Fruit fly (Drosophila melanogaster) whole organism, embryonic: ENCODE data around the gene Gycalpha99B.

ENCODE experiments used
- BEAF-32 ChIP-seq: fragments of 200-800 bp; sonication (Bioruptor generic); optimal IDR thresholded peaks from 3 replicates; lab custom pipeline; 2017; ENCODE audit warnings: missing biosample characterization, missing genetic modification characterization, mild to moderate bottlenecking, moderate library complexity, missing genetic modification reagents
- CG10366 ChIP-seq: fragments of 200-800 bp; sonication (Bioruptor generic); IDR thresholded peaks from 2 replicates; pipeline ENCODE4 v1.3.6; 2022; ENCODE audit warnings: missing biosample characterization, missing genetic modification characterization
- CG10979 ChIP-seq: fragments of 200-800 bp; sonication (Bioruptor generic); optimal IDR thresholded peaks from 2 replicates; lab custom pipeline; 2018; ENCODE audit warnings: missing biosample characterization, mild to moderate bottlenecking, missing genetic modification characterization, moderate library complexity
- CG11695 ChIP-seq: fragments of 200-800 bp; sonication (Bioruptor generic); IDR thresholded peaks from 3 replicates; pipeline ENCODE4 v1.3.6; 2022; ENCODE audit warnings: missing biosample characterization, missing genetic modification characterization
- CG11696 ChIP-seq: fragments of 200-800 bp; sonication (Bioruptor generic); IDR thresholded peaks from 2 replicates; pipeline ENCODE4 v1.3.6; 2022; ENCODE audit warnings: missing biosample characterization, missing genetic modification characterization
- CG14014 ChIP-seq: fragments of 200-800 bp; sonication (Bioruptor generic); IDR thresholded peaks from 2 replicates; pipeline ENCODE4 v1.3.6; 2022; ENCODE audit warnings: missing biosample characterization, missing genetic modification characterization
- CG14441 ChIP-seq: fragments of 200-800 bp; sonication (Bioruptor generic); IDR thresholded peaks from 2 replicates; pipeline ENCODE4 v1.3.6; 2022; ENCODE audit warnings: missing biosample characterization, missing genetic modification characterization
- CG14710 ChIP-seq: fragments of 200-800 bp; sonication (Bioruptor generic); optimal IDR thresholded peaks from 3 replicates; lab custom pipeline; 2019; ENCODE audit warnings: missing biosample characterization, mild to moderate bottlenecking, missing genetic modification characterization, moderate library complexity
- CG17568 ChIP-seq: fragments of 200-800 bp; sonication (Bioruptor generic); optimal IDR thresholded peaks from 2 replicates; lab custom pipeline; 2018; ENCODE audit warnings: missing biosample characterization, mild to moderate bottlenecking, missing genetic modification characterization, moderate library complexity
- CG17612 ChIP-seq: fragments of 200-800 bp; sonication (Bioruptor generic); IDR thresholded peaks from 2 replicates; pipeline ENCODE4 v1.3.6; 2022; ENCODE audit warnings: missing biosample characterization, missing genetic modification characterization
- CG17912 ChIP-seq: fragments of 200-800 bp; sonication (Bioruptor generic); optimal IDR thresholded peaks from 2 replicates; lab custom pipeline; 2018; ENCODE audit warnings: missing biosample characterization, mild to moderate bottlenecking, missing genetic modification characterization
- CG18011 ChIP-seq: fragments of 200-800 bp; sonication (Bioruptor generic); optimal IDR thresholded peaks from 2 replicates; lab custom pipeline; 2017; ENCODE audit warnings: missing biosample characterization, missing genetic modification characterization, mild to moderate bottlenecking, moderate library complexity, missing genotype
- CG1832 ChIP-seq: fragments of 200-800 bp; sonication (Bioruptor generic); optimal IDR thresholded peaks from 2 replicates; lab custom pipeline; 2017; ENCODE audit warnings: missing biosample characterization, mild to moderate bottlenecking, missing genetic modification characterization, inconsistent platforms
- CG18764 ChIP-seq: fragments of 200-800 bp; sonication (Bioruptor generic); optimal IDR thresholded peaks from 3 replicates; lab custom pipeline; 2016; ENCODE audit warnings: missing biosample characterization, missing genetic modification characterization
- CG3065 ChIP-seq: fragments of 200-800 bp; sonication (Bioruptor generic); optimal IDR thresholded peaks from 2 replicates; lab custom pipeline; 2016; ENCODE audit warnings: missing biosample characterization, missing genetic modification characterization
- CG31365 ChIP-seq: fragments of 200-800 bp; sonication (Bioruptor generic); optimal IDR thresholded peaks from 2 replicates; lab custom pipeline; 2018; ENCODE audit warnings: missing biosample characterization, mild to moderate bottlenecking, missing genetic modification characterization
- CG33213 ChIP-seq: fragments of 200-800 bp; sonication (Bioruptor generic); optimal IDR thresholded peaks from 3 replicates; lab custom pipeline; 2016; ENCODE audit warnings: missing biosample characterization, missing genetic modification characterization
- CG42726 ChIP-seq: fragments of 200-800 bp; sonication (Bioruptor generic); IDR thresholded peaks from 2 replicates; pipeline ENCODE4 v1.3.6; 2022; ENCODE audit warnings: missing biosample characterization, missing genetic modification characterization; ENCODE audit not compliant: partially characterized antibody
- CG5245 ChIP-seq: fragments of 200-800 bp; sonication (Bioruptor generic); optimal IDR thresholded peaks from 3 replicates; lab custom pipeline; 2016; ENCODE audit warnings: missing biosample characterization, missing genetic modification characterization
- CG6765 ChIP-seq: fragments of 200-800 bp; sonication (Bioruptor generic); optimal IDR thresholded peaks from 3 replicates; lab custom pipeline; 2017; ENCODE audit warnings: missing biosample characterization, mild to moderate bottlenecking, missing genetic modification characterization
- CG8290 ChIP-seq, 3 experiments: fragments of 200-800 bp; sonication (Bioruptor generic); optimal IDR thresholded peaks; 2 replicates each; lab custom pipeline; 2016 to 2019; ENCODE audit warnings: missing biosample characterization in 3 of 3, missing genetic modification characterization in 3 of 3, mild to moderate bottlenecking in 2 of 3, moderate library complexity in 1 of 3
- Deaf1 ChIP-seq: fragments of 200-800 bp; optimal IDR thresholded peaks from 3 replicates; lab custom pipeline; 2019; ENCODE audit warnings: missing biosample characterization, mild to moderate bottlenecking, missing genetic modification characterization, moderate library complexity
- Dll ChIP-seq: fragments of 200-800 bp; sonication (Bioruptor generic); IDR thresholded peaks from 4 replicates; pipeline ENCODE4 v1.3.6; 2022; ENCODE audit warnings: missing biosample characterization, missing genetic modification characterization; ENCODE audit not compliant: partially characterized antibody
- Dref ChIP-seq: fragments of 200-800 bp; sonication (Bioruptor generic); IDR thresholded peaks from 2 replicates; pipeline ENCODE4 v1.3.6; 2022; ENCODE audit warnings: missing biosample characterization, missing genetic modification characterization
- H2.0 ChIP-seq: fragments of 200-800 bp; sonication (Bioruptor generic); IDR thresholded peaks from 2 replicates; pipeline ENCODE4 v1.3.6; 2022; ENCODE audit warnings: missing biosample characterization, missing genetic modification characterization
- HLH54F ChIP-seq: fragments of 200-800 bp; sonication (Bioruptor generic); optimal IDR thresholded peaks from 3 replicates; lab custom pipeline; 2016; ENCODE audit warnings: missing biosample characterization, missing genetic modification characterization
- NfI ChIP-seq: fragments of 200-800 bp; sonication (Bioruptor generic); optimal IDR thresholded peaks from 3 replicates; lab custom pipeline; 2018; ENCODE audit warnings: missing biosample characterization, mild to moderate bottlenecking, missing genetic modification characterization, moderate library complexity
- PHDP ChIP-seq: fragments of 200-800 bp; sonication (Bioruptor generic); optimal IDR thresholded peaks from 3 replicates; lab custom pipeline; 2018; ENCODE audit warnings: missing biosample characterization, mild to moderate bottlenecking, missing genetic modification characterization, moderate library complexity
- Ptx1 ChIP-seq: fragments of 200-800 bp; sonication (Bioruptor generic); IDR thresholded peaks from 2 replicates; pipeline ENCODE4 v1.3.6; 2022; ENCODE audit warnings: missing biosample characterization, missing genetic modification characterization
- Side ChIP-seq: fragments of 200-800 bp; sonication (Bioruptor generic); optimal IDR thresholded peaks from 2 replicates; lab custom pipeline; 2016; ENCODE audit warnings: missing biosample characterization, missing genetic modification characterization
- abd-A ChIP-seq: fragments of 200-800 bp; sonication (Bioruptor generic); optimal IDR thresholded peaks from 3 replicates; lab custom pipeline; 2019; ENCODE audit warnings: missing biosample characterization, mild to moderate bottlenecking, missing genetic modification characterization, moderate library complexity
- amos ChIP-seq: fragments of 200-800 bp; sonication (Bioruptor generic); IDR thresholded peaks from 2 replicates; pipeline ENCODE4 v1.3.6; 2022; ENCODE audit warnings: missing biosample characterization, missing genetic modification characterization; ENCODE audit not compliant: partially characterized antibody
- aop ChIP-seq: fragments of 200-800 bp; sonication (Bioruptor generic); IDR thresholded peaks from 2 replicates; pipeline ENCODE4 v1.3.6; 2022; ENCODE audit warnings: missing biosample characterization, missing genetic modification characterization
- caup ChIP-seq: fragments of 200-800 bp; sonication (Bioruptor generic); optimal IDR thresholded peaks from 3 replicates; lab custom pipeline; 2017; ENCODE audit warnings: missing biosample characterization, mild to moderate bottlenecking, missing genetic modification characterization, moderate library complexity; ENCODE audit not compliant: severe bottlenecking
- corto ChIP-seq: fragments of 200-800 bp; sonication (Bioruptor generic); optimal IDR thresholded peaks from 2 replicates; lab custom pipeline; 2016; ENCODE audit warnings: missing biosample characterization, mild to moderate bottlenecking, missing genetic modification characterization, moderate library complexity
- ems ChIP-seq: fragments of 200-800 bp; sonication (Bioruptor generic); optimal IDR thresholded peaks from 3 replicates; lab custom pipeline; 2016; ENCODE audit warnings: missing biosample characterization, missing genetic modification characterization
- ham ChIP-seq: fragments of 200-800 bp; sonication (Bioruptor generic); IDR thresholded peaks from 2 replicates; pipeline ENCODE4 v1.3.6; 2022; ENCODE audit warnings: missing biosample characterization, missing genetic modification characterization
- insv ChIP-seq, 2 experiments: fragments of 200-800 bp; sonication (Bioruptor generic); optimal IDR thresholded peaks; 3 replicates each; lab custom pipeline; 2016 to 2018; ENCODE audit warnings: missing biosample characterization in 2 of 2, missing genetic modification characterization in 2 of 2
- nmo ChIP-seq: fragments of 200-800 bp; sonication (Bioruptor generic); optimal IDR thresholded peaks from 2 replicates; lab custom pipeline; 2018; ENCODE audit warnings: missing biosample characterization, mild to moderate bottlenecking, missing genetic modification characterization, moderate library complexity
- onecut ChIP-seq: fragments of 200-800 bp; sonication (Bioruptor generic); IDR thresholded peaks from 2 replicates; pipeline ENCODE4 v1.3.6; 2022; ENCODE audit warnings: missing biosample characterization, missing genetic modification characterization
- pb ChIP-seq: fragments of 200-800 bp; sonication (Bioruptor generic); optimal IDR thresholded peaks from 3 replicates; lab custom pipeline; 2016; ENCODE audit warnings: missing biosample characterization, missing genetic modification characterization
- pum ChIP-seq: fragments of 200-800 bp; sonication (Bioruptor generic); optimal IDR thresholded peaks from 2 replicates; lab custom pipeline; 2016; ENCODE audit warnings: missing biosample characterization, missing genetic modification characterization
- schlank ChIP-seq: fragments of 200-800 bp; sonication (Bioruptor generic); optimal IDR thresholded peaks from 2 replicates; lab custom pipeline; 2018; ENCODE audit warnings: missing biosample characterization, mild to moderate bottlenecking, missing genetic modification characterization
- sima ChIP-seq: fragments of 200-800 bp; sonication (Bioruptor generic); optimal IDR thresholded peaks from 2 replicates; lab custom pipeline; 2016; ENCODE audit warnings: missing biosample characterization, missing genetic modification characterization
- sr ChIP-seq: fragments of 200-800 bp; sonication (Bioruptor generic); IDR thresholded peaks from 3 replicates; pipeline ENCODE4 v1.3.6; 2022; ENCODE audit warnings: missing biosample characterization, missing genetic modification characterization
- stwl ChIP-seq: fragments of 200-800 bp; sonication (Bioruptor generic); optimal IDR thresholded peaks from 3 replicates; lab custom pipeline; 2018; ENCODE audit warnings: missing biosample characterization, mild to moderate bottlenecking, missing genetic modification characterization, moderate library complexity
- tio ChIP-seq: fragments of 200-800 bp; sonication (Bioruptor generic); optimal IDR thresholded peaks from 2 replicates; lab custom pipeline; 2017; ENCODE audit warnings: missing biosample characterization, missing genetic modification characterization, inconsistent platforms
- wdn ChIP-seq: fragments of 200-800 bp; sonication (Bioruptor generic); IDR thresholded peaks from 2 replicates; pipeline ENCODE4 v1.3.6; 2022; ENCODE audit warnings: missing biosample characterization, missing genetic modification characterization
- yki ChIP-seq: fragments of >200 bp; optimal IDR thresholded peaks from 3 replicates; lab custom pipeline; 2018
- zfh2 ChIP-seq: fragments of 200-800 bp; sonication (Bioruptor generic); optimal IDR thresholded peaks from 2 replicates; lab custom pipeline; 2016; ENCODE audit warnings: missing biosample characterization, missing genetic modification characterization

Gycalpha99B gene

DNA sequence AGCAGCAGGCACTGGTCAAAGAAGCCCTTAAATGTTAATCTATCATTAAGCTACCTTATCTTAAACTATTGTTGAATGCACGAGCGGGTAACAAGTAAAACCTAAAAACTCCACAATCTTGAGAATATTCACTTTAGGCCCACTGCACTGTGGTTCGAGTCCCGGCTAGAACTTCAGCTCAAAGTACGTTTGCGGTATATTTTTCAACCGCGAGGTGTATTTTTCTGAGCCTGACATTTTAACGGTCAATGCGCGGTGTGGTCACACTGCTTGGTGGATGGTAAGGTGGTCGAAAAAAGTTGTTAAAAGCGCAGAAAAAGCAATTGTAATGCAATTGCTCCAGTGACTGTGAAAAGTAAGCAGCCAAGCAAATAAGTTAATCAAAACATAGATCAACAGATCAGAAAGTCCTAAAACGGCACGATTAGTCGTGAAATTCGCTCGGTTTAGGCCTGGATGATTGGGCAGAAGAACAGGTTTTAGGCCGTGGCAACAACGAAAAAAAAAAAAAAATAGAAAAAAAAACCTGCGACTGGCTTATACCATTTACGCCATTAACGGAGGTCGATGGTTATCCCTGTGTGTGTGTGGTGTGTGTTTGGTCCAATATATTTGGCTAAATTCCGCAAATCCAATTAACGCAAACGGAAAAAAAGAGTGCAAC lies 43.4 kb downstream of the Gycalpha99B start, which contains the start of gene Kul (continued):
- peak; percentile 99 for TF ChIP-seq CG14710 (tag; lab: Kevin White, UChicago)
- peak; percentile 23; the same call in 1 of the 2 replicates for TF ChIP-seq CG10366
- TF ChIP-seq BEAF-32 (GFP tag; lab: Kevin White, UChicago), result peak; percentile 30
- 0 out of 2 replicates have a peak, but pooled peaks have one; percentile 36 for TF ChIP-seq amos
- peak; percentile 1 for TF ChIP-seq CG17912 (GFP tag; lab: Kevin White, UChicago)
- no peak for TF ChIP-seq ems (GFP tag; lab: Kevin White, UChicago)
- TF ChIP-seq tio (GFP tag; lab: Kevin White, UChicago), result no peak
- TF ChIP-seq CG18011 (GFP tag; lab: Kevin White, UChicago), result no peak
- TF ChIP-seq schlank (tag; lab: Kevin White, UChicago), result no peak
- no peak for TF ChIP-seq wdn (GFP tag; lab: Robert Waterston, UW)
- peak; percentile 2 for TF ChIP-seq zfh2 (GFP tag; lab: Kevin White, UChicago)
- no peak for TF ChIP-seq pum
- TF ChIP-seq Dll (GFP tag; lab: Robert Waterston, UW), result no peak
- TF ChIP-seq abd-A (tag; lab: Kevin White, UChicago), result no peak
- TF ChIP-seq nmo, result peak; percentile 20
- TF ChIP-seq ham (GFP tag; lab: Robert Waterston, UW), result no peak
- no peak for TF ChIP-seq HLH54F (GFP tag; lab: Kevin White, UChicago)
- TF ChIP-seq CG3065 (GFP tag; lab: Kevin White, UChicago), result no peak
- no peak for TF ChIP-seq CG1832
- TF ChIP-seq aop (GFP tag; lab: Robert Waterston, UW), result no peak
- TF ChIP-seq corto, result no peak
- TF ChIP-seq Side (GFP tag; lab: Kevin White, UChicago), result no peak
- TF ChIP-seq CG42726, result no peak
- TF ChIP-seq CG17568 (GFP tag; lab: Kevin White, UChicago), result no peak
- TF ChIP-seq yki, result no peak
- peak; percentile 47; the same call in 1 of the 2 replicates for TF ChIP-seq CG14014 (GFP tag; lab: Robert Waterston, UW)
- TF ChIP-seq stwl, result peak; percentile 90
- TF ChIP-seq sr (GFP tag; lab: Robert Waterston, UW), result no peak
- peak; percentile 39 for TF ChIP-seq CG33213
- TF ChIP-seq H2.0, result no peak
- no peak for TF ChIP-seq CG10979
- TF ChIP-seq CG31365 (tag; lab: Kevin White, UChicago), result no peak
- no peak for TF ChIP-seq CG18764 (GFP tag; lab: Kevin White, UChicago)
- no peak for TF ChIP-seq PHDP (tag; lab: Kevin White, UChicago)
- no peak for TF ChIP-seq onecut
- TF ChIP-seq caup, result no peak
- TF ChIP-seq sima, result no peak
- TF ChIP-seq CG14441 (GFP tag; lab: Robert Waterston, UW), result no peak
- no peak for TF ChIP-seq Deaf1 (tag; lab: Kevin White, UChicago)
- TF ChIP-seq Dref (GFP tag; lab: Robert Waterston, UW), result peak; percentile 45
- TF ChIP-seq CG11695 (GFP tag; lab: Robert Waterston, UW), result no peak
- no peak for TF ChIP-seq CG6765 (GFP tag; lab: Kevin White, UChicago)
- no peak for TF ChIP-seq CG5245
- TF ChIP-seq CG8290 (GFP tag; optimal IDR thresholded peaks at IDR 0.05; lab: Kevin White, UChicago), result no peak
- no peak for TF ChIP-seq CG8290 (tag; optimal IDR thresholded peaks at IDR 0.05; lab: Kevin White, UChicago)
- TF ChIP-seq CG11696, result no peak
- peak; percentile 28; the same call in 1 of the 2 replicates for TF ChIP-seq Ptx1 (GFP tag; lab: Robert Waterston, UW)
- TF ChIP-seq CG17612 (GFP tag; lab: Robert Waterston, UW), result no peak
- peak; percentile 29 for TF ChIP-seq NfI (GFP tag; lab: Kevin White, UChicago)
- TF ChIP-seq insv (GFP tag; optimal IDR thresholded peaks at IDR 0.05; lab: Kevin White, UChicago), result peak in 1 of 2 experiments; percentile 14
- peak; percentile 47 for TF ChIP-seq pb (GFP tag; lab: Kevin White, UChicago)
